Worm (Caenorhabditis elegans) whole organism, L4 larva: Measurements from ENCODE around the gene T20D3.14.

Experiments used
- D1046.2 ChIP-seq: fragments of 200-800 bp; sonication (Bioruptor generic); IDR thresholded peaks from 2 replicates; pipeline ENCODE4 v1.3.6; 2022; ENCODE audit warnings: missing genetic modification characterization, missing compliant biosample characterization
- F10B5.3 ChIP-seq: sonication (generic microtip); optimal IDR thresholded peaks from 2 replicates; lab custom pipeline; 2016; ENCODE audit warnings: mild to moderate bottlenecking, missing genetic modification characterization, missing compliant biosample characterization
- F44E2.7 ChIP-seq: fragments of 200-800 bp; sonication (Bioruptor generic); IDR thresholded peaks from 2 replicates; pipeline ENCODE4 v2.1.2; 2022; ENCODE audit warnings: missing genetic modification characterization, missing compliant biosample characterization
- F49E8.2 ChIP-seq: sonication (generic microtip); optimal IDR thresholded peaks from 2 replicates; lab custom pipeline; 2016; ENCODE audit warnings: missing compliant biosample characterization, mild to moderate bottlenecking, missing genetic modification characterization, borderline replicate concordance
- R02D3.7 ChIP-seq: fragments of 150-350 bp; sonication (generic microtip); optimal IDR thresholded peaks from 3 replicates; lab custom pipeline; 2014; ENCODE audit warnings: missing biosample characterization, missing genetic modification characterization
- T20F7.1 ChIP-seq: fragments of 200-800 bp; sonication (Bioruptor generic); optimal IDR thresholded peaks from 2 replicates; lab custom pipeline; 2018; ENCODE audit warnings: mild to moderate bottlenecking, missing genetic modification characterization, missing compliant biosample characterization
- Y105C5A.15 ChIP-seq: fragments of 200-800 bp; sonication (Bioruptor generic); IDR thresholded peaks from 2 replicates; pipeline ENCODE4 v1.3.6; 2022; ENCODE audit warnings: missing genetic modification characterization, missing compliant biosample characterization
- ZK337.2 ChIP-seq: fragments of 200-800 bp; sonication (Bioruptor generic); IDR thresholded peaks from 2 replicates; pipeline ENCODE4 v1.3.6; 2022; ENCODE audit warnings: missing genetic modification reagents, missing genetic modification characterization, missing compliant biosample characterization
- ZK546.5 ChIP-seq, 2 experiments: sonication (generic microtip); optimal IDR thresholded peaks; 2 replicates each; lab custom pipeline; 2017; ENCODE audit warnings: missing biosample characterization in 2 of 2, missing genetic modification characterization in 2 of 2
- ama-1 ChIP-seq: fragments of 150-350 bp; optimal IDR thresholded peaks from 2 replicates; lab custom pipeline; 2014; ENCODE audit warnings: inconsistent platforms, mixed read lengths
- attf-4 ChIP-seq: sonication (generic microtip); optimal IDR thresholded peaks from 3 replicates; lab custom pipeline; 2017; ENCODE audit warnings: missing biosample characterization, missing genetic modification characterization
- ces-1 ChIP-seq: fragments of 150-350 bp; sonication (generic microtip); optimal IDR thresholded peaks from 4 replicates; lab custom pipeline; 2014; ENCODE audit warnings: missing biosample characterization, missing genetic modification reagents, missing genetic modification characterization
- cey-2 ChIP-seq: sonication (generic microtip); optimal IDR thresholded peaks from 3 replicates; lab custom pipeline; 2017; ENCODE audit warnings: missing genetic modification characterization, mild to moderate bottlenecking, missing compliant biosample characterization, antibody characterized with exemption, borderline replicate concordance; ENCODE audit not compliant: insufficient read depth
- daf-16 ChIP-seq, 3 experiments: sonication (generic microtip); optimal IDR thresholded peaks; 2 replicates each; lab custom pipeline; 2016 to 2017; ENCODE audit warnings: missing genetic modification characterization in 3 of 3, missing genetic modification reagents in 3 of 3, mild to moderate bottlenecking in 2 of 3, missing compliant biosample characterization in 2 of 3, missing biosample characterization in 1 of 3, moderate library complexity in 1 of 3
- daf-19 ChIP-seq: fragments of 200-800 bp; sonication (Bioruptor generic); conservative IDR thresholded peaks from 2 replicates; pipeline ENCODE4 v1.3.6; 2022; ENCODE audit warnings: missing genetic modification characterization, missing compliant biosample characterization
- daf-8 ChIP-seq: fragments of 200-800 bp; sonication (Bioruptor generic); IDR thresholded peaks from 2 replicates; pipeline ENCODE4 v1.3.6; 2022; ENCODE audit warnings: missing genetic modification characterization, missing compliant biosample characterization
- dmd-6 ChIP-seq: fragments of 200-800 bp; sonication (Bioruptor generic); IDR thresholded peaks from 2 replicates; pipeline ENCODE4 v1.3.6; 2022; ENCODE audit warnings: missing genetic modification reagents, missing genetic modification characterization, missing compliant biosample characterization
- dmd-8 ChIP-seq: fragments of 200-800 bp; sonication (Bioruptor generic); IDR thresholded peaks from 2 replicates; pipeline ENCODE4 v1.3.6; 2022; ENCODE audit warnings: missing genetic modification characterization, missing compliant biosample characterization
- dmd-9 ChIP-seq: fragments of 200-800 bp; sonication (Bioruptor generic); IDR thresholded peaks from 2 replicates; pipeline ENCODE4 v1.3.6; 2022; ENCODE audit warnings: missing genetic modification reagents, missing genetic modification characterization, missing compliant biosample characterization
- dve-1 ChIP-seq: sonication (generic microtip); optimal IDR thresholded peaks from 2 replicates; lab custom pipeline; 2017; ENCODE audit warnings: antibody characterized with exemption, mild to moderate bottlenecking, missing genetic modification characterization, missing compliant biosample characterization; ENCODE audit not compliant: insufficient read depth
- gei-8 ChIP-seq: fragments of 200-800 bp; sonication (Bioruptor generic); optimal IDR thresholded peaks from 2 replicates; lab custom pipeline; 2018; ENCODE audit warnings: mild to moderate bottlenecking, missing genetic modification characterization, missing compliant biosample characterization
- hlh-11 ChIP-seq: fragments of 200-800 bp; sonication (Bioruptor generic); optimal IDR thresholded peaks from 2 replicates; lab custom pipeline; 2018; ENCODE audit warnings: mild to moderate bottlenecking, missing genetic modification characterization, missing compliant biosample characterization
- lin-13 ChIP-seq: fragments of 150-350 bp; optimal IDR thresholded peaks from 2 replicates; lab custom pipeline; 2014; ENCODE audit warnings: missing biosample characterization, missing genetic modification reagents, missing genetic modification characterization
- lin-15B ChIP-seq: fragments of 150-350 bp; sonication (generic microtip); optimal IDR thresholded peaks from 3 replicates; lab custom pipeline; 2014; ENCODE audit warnings: missing biosample characterization, missing genetic modification characterization
- lin-38 ChIP-seq: fragments of 200-800 bp; sonication (Bioruptor generic); IDR thresholded peaks from 2 replicates; pipeline ENCODE4 v1.3.6; 2022; ENCODE audit warnings: missing genetic modification reagents, missing genetic modification characterization, missing compliant biosample characterization
- mdt-29 ChIP-seq: fragments of 200-800 bp; sonication (Bioruptor generic); IDR thresholded peaks from 2 replicates; pipeline ENCODE4 v1.3.6; 2022; ENCODE audit warnings: missing genetic modification reagents, missing genetic modification characterization, missing compliant biosample characterization
- mep-1 ChIP-seq: fragments of 150-350 bp; sonication (generic microtip); optimal IDR thresholded peaks from 3 replicates; lab custom pipeline; 2014; ENCODE audit warnings: missing biosample characterization, missing genetic modification characterization
- mes-2 ChIP-seq: sonication (generic microtip); optimal IDR thresholded peaks from 2 replicates; lab custom pipeline; 2016; ENCODE audit warnings: missing genotype, mild to moderate bottlenecking, missing genetic modification characterization, missing compliant biosample characterization; ENCODE audit not compliant: poor library complexity, severe bottlenecking
- mxl-2 ChIP-seq: fragments of 200-800 bp; sonication (Bioruptor generic); conservative IDR thresholded peaks from 2 replicates; pipeline ENCODE4 v1.3.6; 2022; ENCODE audit warnings: missing genetic modification reagents, missing genetic modification characterization, missing compliant biosample characterization
- nhr-11 ChIP-seq: fragments of 150-350 bp; optimal IDR thresholded peaks from 2 replicates; lab custom pipeline; 2014; ENCODE audit warnings: missing biosample characterization, missing genetic modification characterization
- nhr-237 ChIP-seq: sonication (generic microtip); optimal IDR thresholded peaks from 2 replicates; lab custom pipeline; 2017; ENCODE audit warnings: missing biosample characterization, missing genetic modification characterization
- nhr-42 ChIP-seq: fragments of 200-800 bp; sonication (Bioruptor generic); IDR thresholded peaks from 2 replicates; pipeline ENCODE4 v1.3.6; 2022; ENCODE audit warnings: missing genetic modification characterization, missing compliant biosample characterization
- nhr-48 ChIP-seq: sonication (generic microtip); optimal IDR thresholded peaks from 2 replicates; lab custom pipeline; 2016; ENCODE audit warnings: mild to moderate bottlenecking, missing genetic modification characterization, missing compliant biosample characterization
- nhr-6 ChIP-seq: fragments of 150-350 bp; optimal IDR thresholded peaks from 2 replicates; lab custom pipeline; 2014; ENCODE audit warnings: missing biosample characterization, missing genetic modification characterization
- pha-4 ChIP-seq, 2 experiments: fragments of 150-350 bp in 1 of 2; fragments of 200-800 bp in 1 of 2; sonication (Bioruptor generic) in 1 of 2; IDR thresholded peaks in 1 of 2; optimal IDR thresholded peaks in 1 of 2; 2 replicates each; pipeline versions ENCODE4 v1.3.6 to Lab custom; 2014 to 2022; ENCODE audit warnings: missing genetic modification characterization in 2 of 2, missing genetic modification reagents in 2 of 2, missing biosample characterization in 1 of 2, missing compliant biosample characterization in 1 of 2
- php-3 ChIP-seq: fragments of 200-800 bp; sonication (Bioruptor generic); IDR thresholded peaks from 2 replicates; pipeline ENCODE4 v1.3.6; 2022; ENCODE audit warnings: missing genetic modification reagents, missing genetic modification characterization, missing compliant biosample characterization
- pqm-1 ChIP-seq: sonication (generic microtip); optimal IDR thresholded peaks from 2 replicates; lab custom pipeline; 2017; ENCODE audit warnings: missing biosample characterization, missing genetic modification characterization
- set-16 ChIP-seq: fragments of 200-800 bp; sonication (Bioruptor generic); IDR thresholded peaks from 2 replicates; pipeline ENCODE4 v1.3.6; 2022; ENCODE audit warnings: missing genetic modification reagents, missing genetic modification characterization, missing compliant biosample characterization
- skn-1 ChIP-seq: fragments of 150-350 bp; optimal IDR thresholded peaks from 2 replicates; lab custom pipeline; 2014; ENCODE audit warnings: missing biosample characterization, missing genetic modification characterization
- snpc-4 ChIP-seq: fragments of 150-350 bp; optimal IDR thresholded peaks from 2 replicates; lab custom pipeline; 2014; ENCODE audit warnings: missing biosample characterization, missing genetic modification characterization
- spr-3 ChIP-seq: fragments of 200-800 bp; sonication (Bioruptor generic); optimal IDR thresholded peaks from 2 replicates; lab custom pipeline; 2018; ENCODE audit warnings: mild to moderate bottlenecking, missing genetic modification characterization, missing compliant biosample characterization
- tag-97 ChIP-seq: fragments of 200-800 bp; sonication (Bioruptor generic); IDR thresholded peaks from 2 replicates; pipeline ENCODE4 v1.3.6; 2022; ENCODE audit warnings: missing genetic modification characterization, missing compliant biosample characterization
- tra-1 ChIP-seq: fragments of 200-800 bp; sonication (Bioruptor generic); IDR thresholded peaks from 2 replicates; pipeline ENCODE4 v1.3.6; 2022; ENCODE audit warnings: missing genetic modification reagents, missing genetic modification characterization, missing compliant biosample characterization
- unc-62 ChIP-seq, 3 experiments: fragments of 150-350 bp in 1 of 3; sonication (generic microtip); optimal IDR thresholded peaks in 2 of 3; peaks in 1 of 3; 1 replicate in 1 of 3; 2 replicates in 2 of 3; lab custom pipeline; 2014 to 2017; ENCODE audit warnings: missing biosample characterization in 3 of 3, missing genetic modification characterization in 3 of 3, missing genetic modification reagents in 3 of 3, missing genotype in 1 of 3
- zip-11 ChIP-seq: fragments of 200-800 bp; sonication (Bioruptor generic); IDR thresholded peaks from 2 replicates; pipeline ENCODE4 v1.3.6; 2022; ENCODE audit warnings: missing genetic modification characterization, missing compliant biosample characterization
- ztf-11 ChIP-seq: fragments of 150-350 bp; optimal IDR thresholded peaks from 2 replicates; lab custom pipeline; 2014; ENCODE audit warnings: missing biosample characterization, missing genetic modification characterization

The T20D3.14 gene

ce11 chrIV:9322489-9322888 lies 13.2 kb downstream of the T20D3.14 start (continued):
- TF ChIP-seq mes-2 (tag; lab: Kevin White, UChicago) = no peak
- no peak for TF ChIP-seq tag-97 (GFP tag; lab: Robert Waterston, UW)
- TF ChIP-seq hlh-11 (tag; lab: Kevin White, UChicago) = no peak
- peak; percentile 6 for TF ChIP-seq ama-1 (lab: Kevin White, UChicago)
- no peak for TF ChIP-seq ZK546.5 (tag; optimal IDR thresholded peaks at IDR 0.05; lab: Kevin White, UChicago)
- 0 out of 2 replicates have a peak, but pooled peaks have one; percentile 7 for TF ChIP-seq php-3 (GFP tag; lab: Robert Waterston, UW)
- TF ChIP-seq nhr-42 = 0 out of 2 replicates have a peak, but pooled peaks have one; percentile 12
- no peak for TF ChIP-seq nhr-11 (tag; lab: Kevin White, UChicago)
- no peak for TF ChIP-seq lin-15B (tag; lab: Kevin White, UChicago)
- no peak for TF ChIP-seq dmd-9 (GFP tag; lab: Robert Waterston, UW)
- TF ChIP-seq gei-8 (GFP tag; lab: Kevin White, UChicago) = peak; percentile 6
- TF ChIP-seq skn-1 (tag; lab: Kevin White, UChicago) = no peak
- TF ChIP-seq dmd-6 (GFP tag; lab: Robert Waterston, UW) = no peak
- no peak for TF ChIP-seq nhr-6 (tag; lab: Kevin White, UChicago)
- TF ChIP-seq tra-1 = no peak
- TF ChIP-seq R02D3.7 (tag; lab: Kevin White, UChicago) = no peak
- TF ChIP-seq nhr-48 = no peak
- no peak for TF ChIP-seq ztf-11 (tag; lab: Kevin White, UChicago)
- TF ChIP-seq lin-38 (GFP tag; lab: Robert Waterston, UW) = 0 out of 2 replicates have a peak, but pooled peaks have one; percentile 26
- TF ChIP-seq F44E2.7 = no peak
- TF ChIP-seq F49E8.2 (tag; lab: Kevin White, UChicago) = no peak
- no peak for TF ChIP-seq dmd-8 (GFP tag; lab: Robert Waterston, UW)
- no peak for TF ChIP-seq attf-4 (tag; lab: Kevin White, UChicago)
- no peak for TF ChIP-seq spr-3 (GFP tag; lab: Kevin White, UChicago)
- no peak for TF ChIP-seq D1046.2 (GFP tag; lab: Robert Waterston, UW)
- TF ChIP-seq mxl-2 = no peak
- TF ChIP-seq ZK337.2 (GFP tag; lab: Robert Waterston, UW) = no peak
- TF ChIP-seq ces-1 (GFP tag; lab: Kevin White, UChicago) = no peak
- no peak for TF ChIP-seq daf-19 (GFP tag; lab: Robert Waterston, UW)
- TF ChIP-seq T20F7.1 (GFP tag; lab: Kevin White, UChicago) = peak; percentile 37
- no peak for TF ChIP-seq F10B5.3 (tag; lab: Kevin White, UChicago)
- TF ChIP-seq, all 104 proteins: peak for 11

ce11 chrIV:9321039-9321851 lies 14.5 kb downstream of the T20D3.14 start, which contains the start of the genes F49C12.12 and vha-17:
Gene F49C12.12, minus strand, starts transcription at chrIV:9321089.
Gene vha-17, plus strand, starts transcription at chrIV:9321801.
- TF ChIP-seq attf-4 (tag; lab: Kevin White, UChicago) (no peak), hlh-11 (tag; lab: Kevin White, UChicago) (peak; percentile 79), unc-62 (GFP tag; optimal IDR thresholded peaks at IDR 0.05 in 1 of 2; lab: Kevin White, UChicago) (no peak), unc-62 (tag; optimal IDR thresholded peaks at IDR 0.05; lab: Kevin White, UChicago) (no peak), daf-8 (GFP tag; lab: Robert Waterston, UW) (no peak), pha-4 (GFP tag; IDR thresholded peaks at IDR 0.05; lab: Robert Waterston, UW) (no peak), pha-4 (tag; optimal IDR thresholded peaks at IDR 0.05; lab: Kevin White, UChicago) (no peak), nhr-237 (no peak), D1046.2 (GFP tag; lab: Robert Waterston, UW) (no peak), Y105C5A.15 (GFP tag; lab: Robert Waterston, UW) (no peak), zip-11 (GFP tag; lab: Robert Waterston, UW) (no peak), lin-13 (GFP tag; lab: Kevin White, UChicago) (no peak), cey-2 (no peak), mdt-29 (no peak), gei-8 (GFP tag; lab: Kevin White, UChicago) (no peak), spr-3 (GFP tag; lab: Kevin White, UChicago) (no peak), snpc-4 (tag; lab: Kevin White, UChicago) (no peak), pqm-1 (tag; lab: Kevin White, UChicago) (peak; percentile 33), daf-16 (GFP tag; optimal IDR thresholded peaks at IDR 0.05; lab: Kevin White, UChicago) (no peak), daf-16 (tag; optimal IDR thresholded peaks at IDR 0.05; lab: Kevin White, UChicago) (peak; percentile 55), dmd-6 (GFP tag; lab: Robert Waterston, UW) (peak; percentile 51), R02D3.7 (tag; lab: Kevin White, UChicago) (no peak), mep-1 (tag; lab: Kevin White, UChicago) (peak; percentile 43), T20F7.1 (GFP tag; lab: Kevin White, UChicago) (peak; percentile 70), dmd-8 (GFP tag; lab: Robert Waterston, UW) (no peak), dve-1 (tag; lab: Kevin White, UChicago) (peak; percentile 42), set-16 (GFP tag; lab: Robert Waterston, UW) (no peak)
